Fruit fly (Drosophila melanogaster) whole organism, embryonic: ENCODE data around the gene asl.

ENCODE experiments used
- CG12391 ChIP-seq: fragments of 200-800 bp; sonication (Bioruptor generic); optimal IDR thresholded peaks from 3 replicates; lab custom pipeline; 2018; ENCODE audit warnings: missing biosample characterization, mild to moderate bottlenecking, missing genetic modification characterization, moderate library complexity
- CG14441 ChIP-seq: fragments of 200-800 bp; sonication (Bioruptor generic); IDR thresholded peaks from 2 replicates; pipeline ENCODE4 v1.3.6; 2022; ENCODE audit warnings: missing biosample characterization, missing genetic modification characterization
- CG14710 ChIP-seq: fragments of 200-800 bp; sonication (Bioruptor generic); optimal IDR thresholded peaks from 3 replicates; lab custom pipeline; 2019; ENCODE audit warnings: missing biosample characterization, mild to moderate bottlenecking, missing genetic modification characterization, moderate library complexity
- CG15011 ChIP-seq: fragments of 200-800 bp; sonication (Bioruptor generic); optimal IDR thresholded peaks from 3 replicates; lab custom pipeline; 2018; ENCODE audit warnings: missing biosample characterization, mild to moderate bottlenecking, missing genetic modification characterization
- CG1602 ChIP-seq: fragments of 200-800 bp; sonication (Bioruptor generic); optimal IDR thresholded peaks from 3 replicates; lab custom pipeline; 2016; ENCODE audit warnings: missing biosample characterization, missing genetic modification characterization
- CG17186 ChIP-seq: fragments of 200-800 bp; sonication (Bioruptor generic); optimal IDR thresholded peaks from 3 replicates; lab custom pipeline; 2017; ENCODE audit warnings: missing biosample characterization, missing genetic modification reagents, missing genetic modification characterization
- CG1792 ChIP-seq: fragments of 200-800 bp; sonication (Bioruptor generic); optimal IDR thresholded peaks from 2 replicates; lab custom pipeline; 2016; ENCODE audit warnings: missing biosample characterization, missing genetic modification characterization
- CG18011 ChIP-seq: fragments of 200-800 bp; sonication (Bioruptor generic); optimal IDR thresholded peaks from 2 replicates; lab custom pipeline; 2017; ENCODE audit warnings: missing biosample characterization, missing genetic modification characterization, mild to moderate bottlenecking, moderate library complexity, missing genotype
- CG2120 ChIP-seq: fragments of 200-800 bp; sonication (Bioruptor generic); optimal IDR thresholded peaks from 3 replicates; lab custom pipeline; 2016; ENCODE audit warnings: missing biosample characterization, missing genetic modification characterization
- CG2712 ChIP-seq: fragments of 200-800 bp; optimal IDR thresholded peaks from 3 replicates; lab custom pipeline; 2019; ENCODE audit warnings: missing biosample characterization, mild to moderate bottlenecking, missing genetic modification characterization, moderate library complexity
- CG32532 ChIP-seq: fragments of 200-800 bp; sonication (Bioruptor generic); IDR thresholded peaks from 2 replicates; pipeline ENCODE4 v1.3.6; 2022; ENCODE audit warnings: missing biosample characterization, missing genetic modification characterization
- CG32772 ChIP-seq: fragments of 200-800 bp; sonication (Bioruptor generic); IDR thresholded peaks from 2 replicates; pipeline ENCODE4 v1.3.6; 2022; ENCODE audit warnings: missing biosample characterization, missing genetic modification characterization
- CG3407 ChIP-seq: fragments of 200-800 bp; sonication (Bioruptor generic); optimal IDR thresholded peaks from 2 replicates; lab custom pipeline; 2018; ENCODE audit warnings: missing biosample characterization, mild to moderate bottlenecking, missing genetic modification characterization
- CG6765 ChIP-seq: fragments of 200-800 bp; sonication (Bioruptor generic); optimal IDR thresholded peaks from 3 replicates; lab custom pipeline; 2017; ENCODE audit warnings: missing biosample characterization, mild to moderate bottlenecking, missing genetic modification characterization
- D19B ChIP-seq: fragments of 200-800 bp; sonication (Bioruptor generic); optimal IDR thresholded peaks from 2 replicates; lab custom pipeline; 2017; ENCODE audit warnings: missing biosample characterization, mild to moderate bottlenecking, missing genetic modification characterization
- Dad ChIP-seq: fragments of 200-800 bp; sonication (Bioruptor generic); optimal IDR thresholded peaks from 3 replicates; lab custom pipeline; 2016; ENCODE audit warnings: missing biosample characterization, missing genetic modification characterization
- Fer3 ChIP-seq: fragments of 200-800 bp; sonication (Bioruptor generic); optimal IDR thresholded peaks from 2 replicates; lab custom pipeline; 2018; ENCODE audit warnings: missing biosample characterization, mild to moderate bottlenecking, missing genetic modification characterization, moderate library complexity
- GATAe ChIP-seq: fragments of 200-800 bp; sonication (Bioruptor generic); conservative IDR thresholded peaks from 2 replicates; pipeline ENCODE4 v1.3.6; 2022; ENCODE audit warnings: missing biosample characterization, missing genetic modification characterization
- Pdp1 ChIP-seq, 2 experiments: fragments of 200-800 bp; sonication (Bioruptor generic); optimal IDR thresholded peaks; 3 replicates each; lab custom pipeline; 2016; ENCODE audit warnings: missing biosample characterization in 2 of 2, missing genetic modification characterization in 2 of 2, mild to moderate bottlenecking in 1 of 2, moderate library complexity in 1 of 2
- Side ChIP-seq: fragments of 200-800 bp; sonication (Bioruptor generic); optimal IDR thresholded peaks from 2 replicates; lab custom pipeline; 2016; ENCODE audit warnings: missing biosample characterization, missing genetic modification characterization
- Ssrp ChIP-seq: fragments of 200-800 bp; sonication (Bioruptor generic); optimal IDR thresholded peaks from 2 replicates; lab custom pipeline; 2018; ENCODE audit warnings: missing biosample characterization, mild to moderate bottlenecking, missing genetic modification characterization, moderate library complexity
- Trl ChIP-seq, 3 experiments: fragments of >200 bp in 2 of 3; fragments of 200-800 bp in 1 of 3; sonication (Bioruptor generic) in 1 of 3; optimal IDR thresholded peaks; 2 replicates in 1 of 3; 3 replicates in 2 of 3; lab custom pipeline; 2016 to 2017; ENCODE audit warnings: missing biosample characterization in 1 of 3, missing genetic modification characterization in 1 of 3
- Xbp1 ChIP-seq: fragments of 200-800 bp; sonication (Bioruptor generic); optimal IDR thresholded peaks from 3 replicates; lab custom pipeline; 2016; ENCODE audit warnings: missing biosample characterization, mild to moderate bottlenecking, missing genetic modification characterization
- ash1 ChIP-seq: fragments of 200-800 bp; sonication (Bioruptor generic); optimal IDR thresholded peaks from 2 replicates; lab custom pipeline; 2018; ENCODE audit warnings: missing biosample characterization, mild to moderate bottlenecking, missing genetic modification characterization
- caup ChIP-seq: fragments of 200-800 bp; sonication (Bioruptor generic); optimal IDR thresholded peaks from 3 replicates; lab custom pipeline; 2017; ENCODE audit warnings: missing biosample characterization, mild to moderate bottlenecking, missing genetic modification characterization, moderate library complexity; ENCODE audit not compliant: severe bottlenecking
- chinmo ChIP-seq: fragments of 200-800 bp; sonication (Bioruptor generic); IDR thresholded peaks from 4 replicates; pipeline ENCODE4 v1.3.6; 2022; ENCODE audit warnings: missing biosample characterization, missing genetic modification characterization; ENCODE audit not compliant: partially characterized antibody
- ci ChIP-seq: fragments of 200-800 bp; sonication (Bioruptor generic); IDR thresholded peaks from 3 replicates; pipeline ENCODE4 v1.3.6; 2022; ENCODE audit warnings: missing biosample characterization, missing genetic modification characterization
- crp ChIP-seq, 2 experiments: fragments of 200-800 bp; sonication (Bioruptor generic); optimal IDR thresholded peaks; 2 replicates in 1 of 2; 3 replicates in 1 of 2; lab custom pipeline; 2017; ENCODE audit warnings: missing biosample characterization in 2 of 2, missing genetic modification characterization in 2 of 2, mild to moderate bottlenecking in 1 of 2, moderate library complexity in 1 of 2
- dimm ChIP-seq: fragments of 200-800 bp; sonication (Bioruptor generic); IDR thresholded peaks from 2 replicates; pipeline ENCODE4 v1.3.6; 2022; ENCODE audit warnings: missing biosample characterization, missing genetic modification characterization
- dmrt11E ChIP-seq: fragments of 200-800 bp; sonication (Bioruptor generic); optimal IDR thresholded peaks from 3 replicates; lab custom pipeline; 2018; ENCODE audit warnings: missing biosample characterization, mild to moderate bottlenecking, missing genetic modification characterization, moderate library complexity
- dpn ChIP-seq, 2 experiments: fragments of 200-800 bp; sonication (Bioruptor generic); optimal IDR thresholded peaks; 3 replicates each; lab custom pipeline; 2016; ENCODE audit warnings: missing biosample characterization in 2 of 2, missing genetic modification characterization in 2 of 2
- fd3F ChIP-seq: fragments of 200-800 bp; sonication (Bioruptor generic); optimal IDR thresholded peaks from 2 replicates; lab custom pipeline; 2018; ENCODE audit warnings: missing biosample characterization, mild to moderate bottlenecking, missing genetic modification characterization, moderate library complexity
- fru ChIP-seq: fragments of >200 bp; optimal IDR thresholded peaks from 2 replicates; lab custom pipeline; 2017
- ftz-f1 ChIP-seq: fragments of 200-800 bp; sonication (Bioruptor generic); optimal IDR thresholded peaks from 2 replicates; lab custom pipeline; 2016; ENCODE audit warnings: missing biosample characterization, missing genetic modification characterization
- gcm ChIP-seq: fragments of 200-800 bp; sonication (Bioruptor generic); optimal IDR thresholded peaks from 2 replicates; lab custom pipeline; 2019; ENCODE audit warnings: missing biosample characterization, mild to moderate bottlenecking, missing genetic modification characterization, moderate library complexity
- gcm2 ChIP-seq: fragments of 200-800 bp; sonication (Bioruptor generic); optimal IDR thresholded peaks from 2 replicates; lab custom pipeline; 2016; ENCODE audit warnings: missing biosample characterization, missing genetic modification characterization
- gfzf ChIP-seq: fragments of 200-800 bp; sonication (Bioruptor generic); optimal IDR thresholded peaks from 2 replicates; lab custom pipeline; 2016; ENCODE audit warnings: missing biosample characterization, mild to moderate bottlenecking, missing genetic modification characterization, moderate library complexity
- h ChIP-seq: fragments of >200 bp; optimal IDR thresholded peaks from 2 replicates; lab custom pipeline; 2017
- ind ChIP-seq: fragments of 200-800 bp; sonication (Bioruptor generic); optimal IDR thresholded peaks from 3 replicates; lab custom pipeline; 2016; ENCODE audit warnings: missing biosample characterization, missing genetic modification characterization
- lilli ChIP-seq: fragments of 200-800 bp; sonication (Bioruptor generic); optimal IDR thresholded peaks from 3 replicates; lab custom pipeline; 2016; ENCODE audit warnings: missing biosample characterization, missing genetic modification characterization
- maf-S ChIP-seq: fragments of 200-800 bp; sonication (Bioruptor generic); optimal IDR thresholded peaks from 2 replicates; lab custom pipeline; 2016; ENCODE audit warnings: missing biosample characterization, missing genetic modification characterization
- mirr ChIP-seq: fragments of 200-800 bp; sonication (Bioruptor generic); optimal IDR thresholded peaks from 3 replicates; lab custom pipeline; 2018; ENCODE audit warnings: missing biosample characterization, mild to moderate bottlenecking, missing genetic modification characterization
- pfk ChIP-seq: fragments of 200-800 bp; sonication (Bioruptor generic); optimal IDR thresholded peaks from 2 replicates; lab custom pipeline; 2018; ENCODE audit warnings: missing biosample characterization, mild to moderate bottlenecking, missing genetic modification characterization, moderate library complexity
- pita ChIP-seq: fragments of 200-800 bp; sonication (Bioruptor generic); optimal IDR thresholded peaks from 2 replicates; lab custom pipeline; 2017; ENCODE audit warnings: missing biosample characterization, mild to moderate bottlenecking, missing genetic modification characterization
- schlank ChIP-seq: fragments of 200-800 bp; sonication (Bioruptor generic); optimal IDR thresholded peaks from 2 replicates; lab custom pipeline; 2018; ENCODE audit warnings: missing biosample characterization, mild to moderate bottlenecking, missing genetic modification characterization
- scrt ChIP-seq: fragments of 200-800 bp; sonication (Bioruptor generic); optimal IDR thresholded peaks from 2 replicates; lab custom pipeline; 2018; ENCODE audit warnings: missing biosample characterization, mild to moderate bottlenecking, missing genetic modification characterization, moderate library complexity
- sd ChIP-seq: fragments of 200-800 bp; sonication (Bioruptor generic); optimal IDR thresholded peaks from 3 replicates; lab custom pipeline; 2018; ENCODE audit warnings: missing biosample characterization, mild to moderate bottlenecking, missing genetic modification characterization, moderate library complexity
- unpg ChIP-seq: fragments of 200-800 bp; sonication (Bioruptor generic); optimal IDR thresholded peaks from 3 replicates; lab custom pipeline; 2018; ENCODE audit warnings: missing biosample characterization, mild to moderate bottlenecking, missing genetic modification characterization, moderate library complexity

The asl gene

DNA sequence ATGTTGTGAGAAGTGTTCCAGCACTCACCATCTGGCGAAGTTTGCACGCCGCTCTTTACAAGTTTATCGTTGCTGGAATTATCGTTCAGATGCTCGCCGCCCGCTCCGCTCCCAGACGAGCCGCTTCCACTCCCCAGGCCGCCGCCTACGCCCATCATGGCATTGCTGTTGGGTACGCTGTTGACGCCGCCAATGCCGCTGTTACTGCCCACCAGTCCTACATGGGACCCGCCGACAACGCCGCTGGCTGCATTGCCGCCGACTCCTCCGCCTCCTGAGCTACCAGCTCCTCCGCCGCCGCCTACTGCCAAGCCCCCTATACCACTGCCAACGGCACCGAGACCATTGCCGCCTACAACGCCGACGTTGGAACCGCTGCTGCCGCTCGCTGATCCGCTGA lies 2.1 kb upstream of the asl start (continued):
- no peak for TF ChIP-seq gcm2 (GFP tag; lab: Kevin White, UChicago)
- TF ChIP-seq Ssrp (tag; lab: Kevin White, UChicago): no peak
- TF ChIP-seq ci (GFP tag; lab: Robert Waterston, UW): 0 out of 3 replicates have a peak, but pooled peaks have one; percentile 25

DNA sequence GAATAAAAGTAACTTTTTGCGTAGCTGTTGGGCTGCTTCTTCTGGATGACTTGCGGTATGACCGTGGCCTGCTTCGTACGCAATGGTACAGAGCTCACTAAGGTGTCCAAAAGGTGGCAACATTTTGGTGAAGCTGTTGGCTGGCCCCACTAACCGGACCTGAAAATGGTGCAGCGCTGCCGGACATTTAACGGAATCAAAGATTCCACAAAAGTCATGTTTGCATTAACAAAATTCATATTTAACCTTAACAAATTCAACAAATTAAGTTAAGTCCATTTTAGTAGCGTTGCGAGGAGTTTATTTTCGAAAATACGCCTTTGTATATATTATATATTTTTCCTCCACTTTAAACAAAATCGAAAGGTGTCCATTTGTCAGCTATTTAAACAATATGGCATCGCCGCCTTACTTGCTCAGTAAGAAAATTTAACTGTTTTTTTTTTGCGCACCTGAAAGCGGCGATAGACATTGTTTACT lies 5.3 kb downstream of the asl start, which contains the start of the genes kra and SecS:
Gene kra, minus strand, starts transcription at position 93 of the 480 bp plus-strand sequence.
Gene SecS, plus strand, starts transcription at position 390 of the 480 bp plus-strand sequence.
- TF ChIP-seq lilli (GFP tag; lab: Kevin White, UChicago) (peak; percentile 73), D19B (peak; percentile 4), pita (GFP tag; lab: Kevin White, UChicago) (no peak), Trl (optimal IDR thresholded peaks at IDR 0.05; lab: Kevin White, UChicago) (no peak), Trl (GFP tag; optimal IDR thresholded peaks at IDR 0.05; lab: Kevin White, UChicago) (peak; percentile 52), schlank (peak; percentile 30), GATAe (GFP tag; lab: Robert Waterston, UW) (no peak), CG3407 (no peak), dimm (GFP tag; lab: Robert Waterston, UW) (no peak), scrt (GFP tag; lab: Kevin White, UChicago) (peak; percentile 46), chinmo (no peak), CG14441 (GFP tag; lab: Robert Waterston, UW) (no peak), ind (peak; percentile 65), CG32532 (GFP tag; lab: Robert Waterston, UW) (no peak), Pdp1 (GFP tag; optimal IDR thresholded peaks at IDR 0.05; lab: Kevin White, UChicago) (peak; percentile 13 to 51), gfzf (GFP tag; lab: Kevin White, UChicago) (peak; percentile 95), CG2120 (GFP tag; lab: Kevin White, UChicago) (peak; percentile 76), crp (GFP tag; optimal IDR thresholded peaks at IDR 0.05; lab: Kevin White, UChicago) (peak in 1 of 2 experiments; percentile 17), h (no peak), Xbp1 (GFP tag; lab: Kevin White, UChicago) (peak; percentile 79), mirr (GFP tag; lab: Kevin White, UChicago) (peak; percentile 9), caup (peak; percentile 54), dmrt11E (tag; lab: Kevin White, UChicago) (peak; percentile 56), gcm (GFP tag; lab: Kevin White, UChicago) (no peak), Fer3 (tag; lab: Kevin White, UChicago) (peak; percentile 57), pfk (GFP tag; lab: Kevin White, UChicago) (no peak), unpg (GFP tag; lab: Kevin White, UChicago) (peak; percentile 62), Side (peak; percentile 47), CG17186 (peak; percentile 86), CG14710 (tag; lab: Kevin White, UChicago) (peak; percentile 86), ash1 (GFP tag; lab: Kevin White, UChicago) (peak; percentile 20), fru (lab: Kevin White, UChicago) (no peak), CG15011 (GFP tag; lab: Kevin White, UChicago) (peak; percentile 37), fd3F (GFP tag; lab: Kevin White, UChicago) (peak; percentile 47), maf-S (peak; percentile 66), CG6765 (GFP tag; lab: Kevin White, UChicago) (peak; percentile 41), CG18011 (GFP tag; lab: Kevin White, UChicago) (peak; percentile 56), CG32772 (GFP tag; lab: Robert Waterston, UW) (no peak), CG1792 (peak; percentile 38), sd (tag; lab: Kevin White, UChicago) (peak; percentile 9), dpn (GFP tag; optimal IDR thresholded peaks at IDR 0.05; lab: Kevin White, UChicago) (peak; percentile 67 to 68), CG12391 (tag; lab: Kevin White, UChicago) (peak; percentile 74), ftz-f1 (GFP tag; lab: Kevin White, UChicago) (peak; percentile 19), CG2712 (tag; lab: Kevin White, UChicago) (peak; percentile 69), Dad (peak; percentile 53), CG1602 (GFP tag; lab: Kevin White, UChicago) (peak; percentile 53)
